Worm (Caenorhabditis elegans) whole organism, L3 larva: ENCODE measurements around the gene sel-9.

Experiments
- ceh-28 ChIP-seq: fragments of 150-350 bp; optimal IDR thresholded peaks from 2 replicates; lab custom pipeline; 2014; ENCODE audit warnings: missing biosample characterization, missing genetic modification reagents, missing genetic modification characterization
- lin-39 ChIP-seq: fragments of 150-350 bp; optimal IDR thresholded peaks from 2 replicates; lab custom pipeline; 2018; ENCODE audit warnings: missing biosample characterization, missing genetic modification reagents, missing genetic modification characterization
- nhr-11 ChIP-seq: fragments of 150-350 bp; optimal IDR thresholded peaks from 2 replicates; lab custom pipeline; 2014; ENCODE audit warnings: missing biosample characterization, missing genetic modification characterization
- nhr-12 ChIP-seq: fragments of 150-350 bp; optimal IDR thresholded peaks from 2 replicates; lab custom pipeline; 2014; ENCODE audit warnings: missing biosample characterization, missing genetic modification characterization
- nhr-25 ChIP-seq: sonication (generic microtip); optimal IDR thresholded peaks from 2 replicates; lab custom pipeline; 2017; ENCODE audit warnings: missing biosample characterization, missing genetic modification characterization
- pqm-1 ChIP-seq: fragments of 150-350 bp; optimal IDR thresholded peaks from 2 replicates; lab custom pipeline; 2017; ENCODE audit warnings: missing biosample characterization, missing genetic modification characterization, inconsistent platforms
- snpc-4 ChIP-seq: fragments of 150-350 bp; optimal IDR thresholded peaks from 2 replicates; lab custom pipeline; 2014; ENCODE audit warnings: missing biosample characterization, missing genetic modification characterization
- zag-1 ChIP-seq: fragments of 150-350 bp; optimal IDR thresholded peaks from 2 replicates; lab custom pipeline; 2014; ENCODE audit warnings: missing biosample characterization, missing genetic modification characterization

- TF ChIP-seq nhr-12 (no peak), snpc-4 (tag; lab: Kevin White, UChicago) (no peak), nhr-11 (no peak), pqm-1 (tag; lab: Kevin White, UChicago) (peak; percentile 51), ceh-28 (tag; lab: Kevin White, UChicago) (no peak), nhr-25 (no peak), lin-39 (tag; lab: Kevin White, UChicago) (no peak), zag-1 (tag; lab: Kevin White, UChicago) (no peak)
These were observed 16.9 kb downstream of the sel-9 start for ce11 chrV:8285455-8285854.
